Worm (Caenorhabditis elegans): Measurements from ENCODE around the gene srd-18.

srd-18 gene

DNA sequence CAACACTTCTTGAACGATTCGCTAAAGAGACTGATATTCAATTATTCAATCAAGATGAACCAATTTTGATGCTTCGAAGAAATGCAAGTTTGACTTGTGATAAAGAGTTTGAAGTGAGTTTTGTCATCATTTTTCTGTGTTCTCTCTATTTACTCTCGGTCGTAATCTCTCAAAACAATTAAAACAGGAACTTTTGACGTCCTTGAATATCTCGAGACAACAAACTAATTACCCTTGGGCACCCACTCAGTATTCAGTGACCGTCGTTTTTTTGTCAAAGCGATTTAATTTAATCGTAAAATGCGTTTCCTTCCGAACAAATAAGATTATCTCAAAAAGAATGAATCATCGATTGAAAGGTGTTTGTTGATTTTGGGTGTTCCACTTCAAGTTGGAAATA, 37.5 kb upstream of the srd-18 start:
- TF ChIP-seq mml-1 (tag; optimal IDR thresholded peaks at IDR 0.05) = no peak
- TF ChIP-seq nhr-25 (tag; optimal IDR thresholded peaks at IDR 0.05) = peak; percentile 34
- peak; percentile 9 for TF ChIP-seq elt-2 (tag; optimal IDR thresholded peaks at IDR 0.05)
- TF ChIP-seq R02D3.7 (tag; optimal IDR thresholded peaks at IDR 0.05) = no peak
- peak; percentile 49 for TF ChIP-seq skn-1 (tag; optimal IDR thresholded peaks at IDR 0.05)
- TF ChIP-seq ceh-9 (tag; optimal IDR thresholded peaks at IDR 0.05) = no peak
- no peak for TF ChIP-seq ama-1 (optimal IDR thresholded peaks at IDR 0.05)

DNA sequence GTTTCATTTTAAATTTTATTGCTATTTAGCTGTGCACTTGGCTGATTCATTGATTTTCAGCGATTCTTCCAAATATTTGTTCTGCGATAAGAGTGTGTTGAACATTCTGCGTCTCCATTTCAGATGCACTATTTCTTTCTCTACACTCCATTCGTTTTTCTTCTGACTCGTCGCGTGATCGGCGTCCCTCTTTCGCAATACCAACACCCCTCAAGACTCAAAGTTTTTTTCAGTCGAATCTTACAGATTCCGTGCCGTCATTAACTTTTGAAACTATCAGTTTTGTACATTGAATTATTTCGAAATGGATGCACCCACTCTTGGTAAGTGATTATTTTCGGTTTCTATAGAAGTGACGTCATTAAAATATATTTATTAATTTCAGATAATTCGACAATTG, 36.3 kb upstream of the srd-18 start, which contains the start of gene frm-10:
Gene frm-10, plus strand, starts transcription at position 234 of the 400 bp plus-strand sequence.
- TF ChIP-seq lin-15B (tag; optimal IDR thresholded peaks at IDR 0.05) (peak; percentile 53), nfya-1 (tag; optimal IDR thresholded peaks at IDR 0.05; ENCODE audit: insufficient read depth) (peak; percentile 67), nhr-43 (tag; optimal IDR thresholded peaks at IDR 0.05; ENCODE audit: poor library complexity, severe bottlenecking) (peak; percentile 12), elt-2 (tag; optimal IDR thresholded peaks at IDR 0.05) (peak; percentile 89), nhr-23 (tag; optimal IDR thresholded peaks at IDR 0.05) (peak; percentile 53), nhr-12 (tag; optimal IDR thresholded peaks at IDR 0.05) (no peak), aly-2 (tag; optimal IDR thresholded peaks at IDR 0.05) (no peak), ceh-28 (tag; optimal IDR thresholded peaks at IDR 0.05) (peak; percentile 68), snpc-4 (tag; optimal IDR thresholded peaks at IDR 0.05) (peak; percentile 51), nhr-28 (tag; optimal IDR thresholded peaks at IDR 0.05) (no peak), nhr-25 (tag; optimal IDR thresholded peaks at IDR 0.05) (peak; percentile 36), nhr-11 (tag; optimal IDR thresholded peaks at IDR 0.05) (peak; percentile 31), hmg-11 (tag; optimal IDR thresholded peaks at IDR 0.05) (peak; percentile 90), lin-39 (tag; optimal IDR thresholded peaks at IDR 0.05) (peak; percentile 45), lsy-12 (tag; optimal IDR thresholded peaks at IDR 0.05) (peak; percentile 9), pqm-1 (tag; optimal IDR thresholded peaks at IDR 0.05) (peak; percentile 100), pha-4 (tag; optimal IDR thresholded peaks at IDR 0.05) (peak; percentile 87), skn-1 (tag; optimal IDR thresholded peaks at IDR 0.05) (peak; percentile 28), jun-1 (tag; optimal IDR thresholded peaks at IDR 0.05) (peak; percentile 28), egl-5 (tag; optimal IDR thresholded peaks at IDR 0.05) (no peak)

DNA sequence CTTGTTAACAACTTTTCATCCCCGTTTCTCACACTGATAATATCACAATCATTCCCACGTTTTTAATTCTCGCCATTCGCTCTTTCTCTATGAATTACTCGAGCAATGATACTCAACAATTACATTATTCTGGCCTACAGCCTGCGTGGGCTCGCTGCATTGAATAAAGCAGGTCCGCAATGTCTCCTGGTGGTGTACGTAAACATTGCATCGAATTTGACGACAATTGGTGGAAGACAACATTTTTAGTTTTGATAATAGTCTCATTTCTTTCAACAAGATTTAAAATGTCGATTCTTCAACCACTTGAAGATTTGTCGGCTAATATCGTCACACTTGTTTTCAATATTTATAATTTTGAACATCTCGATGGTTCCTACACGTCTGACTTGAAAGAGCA, 32.7 kb upstream of the srd-18 start, which contains the start of gene bath-39:
Gene bath-39, plus strand, starts transcription at position 137 of the 400 bp plus-strand sequence.
- TF ChIP-seq nhr-77 (tag; optimal IDR thresholded peaks at IDR 0.05) (no peak), mdl-1 (tag; optimal IDR thresholded peaks at IDR 0.05) (no peak), aly-2 (tag; optimal IDR thresholded peaks at IDR 0.05) (no peak), elt-2 (tag; optimal IDR thresholded peaks at IDR 0.05) (peak; percentile 1), pha-4 (tag; optimal IDR thresholded peaks at IDR 0.05) (peak; percentile 27), lin-15B (tag; optimal IDR thresholded peaks at IDR 0.05) (peak; percentile 12), ceh-82 (tag; optimal IDR thresholded peaks at IDR 0.05) (no peak), tbx-2 (tag; optimal IDR thresholded peaks at IDR 0.05) (no peak), ceh-16 (tag; optimal IDR thresholded peaks at IDR 0.05) (no peak), nhr-28 (tag; optimal IDR thresholded peaks at IDR 0.05) (no peak), jun-1 (tag; optimal IDR thresholded peaks at IDR 0.05) (no peak), fkh-2 (tag; optimal IDR thresholded peaks at IDR 0.05) (no peak), elt-3 (tag; optimal IDR thresholded peaks at IDR 0.05) (no peak), egl-5 (tag; optimal IDR thresholded peaks at IDR 0.05) (no peak), ztf-4 (tag; optimal IDR thresholded peaks at IDR 0.05) (no peak), pqm-1 (tag; optimal IDR thresholded peaks at IDR 0.05) (no peak), unc-62 (GFP tag; optimal IDR thresholded peaks at IDR 0.05) (no peak), elt-1 (tag; optimal IDR thresholded peaks at IDR 0.05) (no peak), R02D3.7 (tag; optimal IDR thresholded peaks at IDR 0.05) (no peak), nhr-25 (tag; optimal IDR thresholded peaks at IDR 0.05) (no peak), fkh-10 (GFP tag; optimal IDR thresholded peaks at IDR 0.05) (no peak), unc-39 (tag; optimal IDR thresholded peaks at IDR 0.05) (no peak)

DNA sequence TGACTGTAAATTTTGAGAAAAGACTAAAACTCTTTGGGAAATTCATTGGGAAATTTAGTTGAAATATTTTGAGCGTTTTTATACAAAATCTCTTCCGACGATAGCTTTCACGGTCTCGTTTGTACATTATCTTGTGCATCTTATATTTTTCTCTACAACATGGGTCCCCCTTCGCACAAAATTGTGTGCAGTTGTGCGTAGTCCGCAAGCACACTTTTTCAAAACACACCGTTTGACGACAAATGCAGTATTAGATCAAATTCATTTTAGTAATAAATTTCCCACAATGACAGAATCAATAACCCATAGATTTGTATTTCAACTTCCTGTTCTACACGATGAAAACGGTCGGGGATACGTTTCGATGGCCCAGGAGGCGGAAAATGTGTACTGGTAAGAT, 31.2 kb upstream of the srd-18 start, which contains the start of gene F25H9.2:
Gene F25H9.2, plus strand, starts transcription at position 226 of the 400 bp plus-strand sequence.
- peak; percentile 39 for TF ChIP-seq hmg-11 (tag; optimal IDR thresholded peaks at IDR 0.05)
- no peak for TF ChIP-seq egl-27 (tag; optimal IDR thresholded peaks at IDR 0.05)
- TF ChIP-seq elt-2 (tag; optimal IDR thresholded peaks at IDR 0.05) = peak; percentile 5
- peak; percentile 20 for TF ChIP-seq lin-15B (tag; optimal IDR thresholded peaks at IDR 0.05)
- TF ChIP-seq mdl-1 (tag; optimal IDR thresholded peaks at IDR 0.05) = no peak

All from whole organism, L3 larva.